Worm (Caenorhabditis elegans) whole organism, L3 larva: ENCODE measurements around the gene gcy-6.

ENCODE experiments used
- egl-27 ChIP-seq: sonication (generic microtip); optimal IDR thresholded peaks from 4 replicates; lab custom pipeline; 2017; ENCODE audit warnings: missing biosample characterization, missing genetic modification reagents, missing genetic modification characterization
- elt-1 ChIP-seq: fragments of 150-350 bp; optimal IDR thresholded peaks from 2 replicates; lab custom pipeline; 2014; ENCODE audit warnings: missing biosample characterization, missing genetic modification characterization
- elt-3 ChIP-seq, 3 experiments: fragments of 150-350 bp in 1 of 3; sonication (generic microtip) in 2 of 3; optimal IDR thresholded peaks; 2 replicates in 2 of 3; 4 replicates in 1 of 3; lab custom pipeline; 2014 to 2017; ENCODE audit warnings: missing biosample characterization in 3 of 3, missing genetic modification characterization in 3 of 3
- lin-15B ChIP-seq: fragments of 150-350 bp; optimal IDR thresholded peaks from 2 replicates; lab custom pipeline; 2014; ENCODE audit warnings: missing biosample characterization, missing genetic modification characterization
- lin-39 ChIP-seq: fragments of 150-350 bp; optimal IDR thresholded peaks from 2 replicates; lab custom pipeline; 2018; ENCODE audit warnings: missing biosample characterization, missing genetic modification reagents, missing genetic modification characterization
- nhr-23 ChIP-seq: fragments of 150-350 bp; optimal IDR thresholded peaks from 2 replicates; lab custom pipeline; 2014; ENCODE audit warnings: missing biosample characterization, missing genetic modification reagents, missing genetic modification characterization
- nhr-237 ChIP-seq: fragments of 150-350 bp; optimal IDR thresholded peaks from 2 replicates; lab custom pipeline; 2014; ENCODE audit warnings: missing biosample characterization, missing genetic modification characterization
- nhr-43 ChIP-seq: sonication (generic microtip); optimal IDR thresholded peaks from 2 replicates; lab custom pipeline; 2016; ENCODE audit warnings: mild to moderate bottlenecking, missing genetic modification characterization, missing compliant biosample characterization; ENCODE audit not compliant: poor library complexity, severe bottlenecking
- nhr-77 ChIP-seq: fragments of 150-350 bp; optimal IDR thresholded peaks from 2 replicates; lab custom pipeline; 2014; ENCODE audit warnings: missing biosample characterization, missing genetic modification characterization
- pha-4 ChIP-seq: fragments of 150-350 bp; optimal IDR thresholded peaks from 2 replicates; lab custom pipeline; 2014; ENCODE audit warnings: missing biosample characterization, missing genetic modification reagents, missing genetic modification characterization
- tbx-2 ChIP-seq: sonication (generic microtip); optimal IDR thresholded peaks from 2 replicates; lab custom pipeline; 2016; ENCODE audit warnings: mild to moderate bottlenecking, missing genetic modification characterization, missing compliant biosample characterization

gcy-6 gene

DNA sequence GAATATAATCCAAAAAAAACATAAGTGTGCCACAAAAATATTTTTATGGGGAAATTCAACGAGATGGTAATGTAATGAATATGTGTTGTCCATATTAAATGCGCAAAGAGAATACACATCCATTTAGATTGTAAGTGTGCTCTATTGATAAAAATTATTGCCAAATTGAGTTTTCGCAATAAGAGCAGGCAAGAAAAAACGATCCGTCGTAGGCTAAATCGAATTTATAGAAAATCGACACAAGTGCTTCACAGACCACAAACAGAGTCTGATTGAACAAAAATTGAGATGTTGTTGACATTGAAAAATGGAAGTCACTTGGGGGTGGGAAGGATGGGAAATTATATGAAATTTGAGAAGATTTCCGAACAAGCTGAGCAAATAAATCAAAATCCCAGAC lies 48.8 kb downstream of the gcy-6 start:
- no peak for TF ChIP-seq tbx-2
- peak; percentile 58 for TF ChIP-seq pha-4 (tag; lab: Kevin White, UChicago)

DNA sequence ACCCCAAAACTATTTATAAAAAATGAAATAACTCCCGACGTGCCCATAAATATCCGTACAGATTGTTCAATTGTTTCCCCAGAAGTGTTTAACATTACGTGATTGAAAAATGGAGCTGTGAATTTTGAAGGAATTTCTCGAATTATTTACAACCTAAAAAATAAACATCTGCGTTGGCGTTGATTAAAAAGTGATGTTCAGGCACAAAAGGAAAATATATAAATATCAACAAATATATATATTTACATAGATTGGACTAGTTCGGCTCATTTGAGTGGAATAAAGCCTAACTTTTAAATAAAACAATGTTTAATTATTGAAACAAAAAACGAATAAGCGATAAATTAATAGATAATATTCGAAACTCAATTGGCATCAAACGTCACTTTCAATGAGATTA lies 53.4 kb downstream of the gcy-6 start, which contains the start of gene sri-18:
Gene sri-18 (minus strand): TSS at position 101 of the 400 bp plus-strand sequence.
- TF ChIP-seq elt-1 (no peak), lin-15B (no peak), nhr-77 (tag; lab: Kevin White, UChicago) (no peak), elt-3 (tag; optimal IDR thresholded peaks at IDR 0.05; lab: Kevin White, UChicago) (no peak), nhr-23 (tag; lab: Kevin White, UChicago) (no peak), nhr-43 (tag; lab: Kevin White, UChicago) (no peak), lin-39 (tag; lab: Kevin White, UChicago) (no peak), egl-27 (tag; lab: Kevin White, UChicago) (no peak), nhr-237 (tag; lab: Kevin White, UChicago) (no peak)
- TF ChIP-seq, all 47 proteins: peak for 0
